Worm (Caenorhabditis elegans) whole organism, L3 larva: Measurements from ENCODE around the gene oac-8.

ENCODE experiments used
- fkh-10 ChIP-seq: sonication (generic microtip); optimal IDR thresholded peaks from 2 replicates; lab custom pipeline; 2017; ENCODE audit warnings: missing biosample characterization, missing genetic modification reagents, missing genetic modification characterization
- nhr-11 ChIP-seq: fragments of 150-350 bp; optimal IDR thresholded peaks from 2 replicates; lab custom pipeline; 2014; ENCODE audit warnings: missing biosample characterization, missing genetic modification characterization
- nhr-12 ChIP-seq: fragments of 150-350 bp; optimal IDR thresholded peaks from 2 replicates; lab custom pipeline; 2014; ENCODE audit warnings: missing biosample characterization, missing genetic modification characterization
- nhr-237 ChIP-seq: fragments of 150-350 bp; optimal IDR thresholded peaks from 2 replicates; lab custom pipeline; 2014; ENCODE audit warnings: missing biosample characterization, missing genetic modification characterization
- nhr-77 ChIP-seq: fragments of 150-350 bp; optimal IDR thresholded peaks from 2 replicates; lab custom pipeline; 2014; ENCODE audit warnings: missing biosample characterization, missing genetic modification characterization
- ztf-4 ChIP-seq: fragments of 150-350 bp; optimal IDR thresholded peaks from 2 replicates; lab custom pipeline; 2014; ENCODE audit warnings: missing biosample characterization, missing genetic modification characterization

DNA sequence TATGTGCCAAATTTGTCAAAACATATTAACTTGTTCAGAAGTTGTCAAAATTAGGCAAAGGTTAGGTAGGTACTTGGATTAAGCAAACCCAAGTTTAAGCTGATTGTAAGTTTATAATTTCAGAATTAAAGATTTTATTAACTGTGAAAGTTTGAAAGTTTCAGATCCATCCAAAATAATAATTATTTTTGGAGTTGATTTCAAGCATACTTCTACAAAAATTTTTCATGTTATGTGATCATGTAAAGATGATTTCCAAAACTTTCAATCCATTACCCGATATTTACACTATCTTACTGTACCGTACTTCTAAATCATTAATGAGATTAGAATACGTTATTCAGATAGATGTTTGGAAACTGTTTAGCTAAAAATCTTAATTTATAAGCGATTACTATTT lies 19.7 kb upstream of the oac-8 start:
- TF ChIP-seq fkh-10 (GFP tag; lab: Kevin White, UChicago) (no peak), nhr-77 (tag; lab: Kevin White, UChicago) (no peak), nhr-11 (tag; lab: Kevin White, UChicago) (no peak), nhr-12 (tag; lab: Kevin White, UChicago) (no peak), ztf-4 (tag; lab: Kevin White, UChicago) (no peak), nhr-237 (tag; lab: Kevin White, UChicago) (no peak)
